Worm (Caenorhabditis elegans): Measurements from ENCODE around the gene ZK813.2.

ce11 chrX:3400387-3400786, 43.2 kb upstream of the ZK813.2 start:
- no peak for TF ChIP-seq lsy-2 (tag; optimal IDR thresholded peaks at IDR 0.05)
- no peak for TF ChIP-seq nhr-76 (tag; optimal IDR thresholded peaks at IDR 0.05)
- TF ChIP-seq lin-35 (GFP tag; optimal IDR thresholded peaks at IDR 0.05): no peak
- no peak for TF ChIP-seq efl-3 (GFP tag; optimal IDR thresholded peaks at IDR 0.05)
- TF ChIP-seq unc-86 (tag; optimal IDR thresholded peaks at IDR 0.05): no peak
- no peak for TF ChIP-seq F16B12.6 (tag; optimal IDR thresholded peaks at IDR 0.05)
- no peak for TF ChIP-seq unc-62 (GFP tag; optimal IDR thresholded peaks at IDR 0.05)
- TF ChIP-seq nhr-90 (tag; optimal IDR thresholded peaks at IDR 0.05; ENCODE audit: poor library complexity): no peak
- TF ChIP-seq lir-3 (tag; optimal IDR thresholded peaks at IDR 0.05; ENCODE audit: poor library complexity): no peak
- TF ChIP-seq ztf-4 (tag; optimal IDR thresholded peaks at IDR 0.05): no peak
- no peak for TF ChIP-seq pax-3 (tag; optimal IDR thresholded peaks at IDR 0.05)
- no peak for TF ChIP-seq ztf-11 (tag; optimal IDR thresholded peaks at IDR 0.05)
- TF ChIP-seq skn-1 (tag; optimal IDR thresholded peaks at IDR 0.05): no peak

All from whole organism, L1 larva.